Worm (Caenorhabditis elegans): Measurements from ENCODE around the gene Y55F3BL.4.

Y55F3BL.4 gene

ce11 chrIV:824854-825253, 20.0 kb downstream of the Y55F3BL.4 start, which contains the start of gene zipt-15:
zipt-15 (minus strand) TSS chrIV:824954.
- TF ChIP-seq isw-1 (GFP tag; IDR thresholded peaks at IDR 0.05) (no peak), hlh-17 (GFP tag; optimal IDR thresholded peaks at IDR 0.05; ENCODE audit: borderline replicate concordance) (no peak), ama-1 (optimal IDR thresholded peaks at IDR 0.05) (no peak), nhr-90 (tag; optimal IDR thresholded peaks at IDR 0.05; ENCODE audit: poor library complexity) (no peak), C16A3.4 (tag; optimal IDR thresholded peaks at IDR 0.05) (no peak), ceh-88 (GFP tag; IDR thresholded peaks at IDR 0.05) (no peak)

DNA sequence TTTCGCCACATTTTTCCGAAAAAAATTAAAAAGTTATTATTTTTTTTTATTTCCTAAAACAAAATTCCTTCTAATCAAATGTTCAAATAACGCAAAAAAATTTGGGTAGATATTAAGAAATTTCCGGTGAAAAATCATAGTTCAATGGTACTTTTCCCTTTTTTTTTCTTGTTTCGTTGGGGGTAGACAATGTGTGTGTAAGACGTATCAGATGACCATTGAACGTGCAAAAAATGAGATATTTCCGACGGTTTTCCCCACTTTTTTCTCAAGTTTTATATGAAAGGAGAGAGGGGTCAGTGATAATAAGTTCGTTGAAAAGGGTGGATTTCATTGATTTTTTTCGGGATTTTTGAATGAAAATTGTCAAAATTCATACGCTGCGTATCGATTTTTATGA, 21.2 kb downstream of the Y55F3BL.4 start:
- TF ChIP-seq ceh-8 (GFP tag; optimal IDR thresholded peaks at IDR 0.05) (no peak), elt-3 (tag; optimal IDR thresholded peaks at IDR 0.05) (peak in 1 of 6 experiments; percentile 44), fos-1 (tag; optimal IDR thresholded peaks at IDR 0.05) (no peak), blmp-1 (tag; optimal IDR thresholded peaks at IDR 0.05) (peak; percentile 88)

DNA sequence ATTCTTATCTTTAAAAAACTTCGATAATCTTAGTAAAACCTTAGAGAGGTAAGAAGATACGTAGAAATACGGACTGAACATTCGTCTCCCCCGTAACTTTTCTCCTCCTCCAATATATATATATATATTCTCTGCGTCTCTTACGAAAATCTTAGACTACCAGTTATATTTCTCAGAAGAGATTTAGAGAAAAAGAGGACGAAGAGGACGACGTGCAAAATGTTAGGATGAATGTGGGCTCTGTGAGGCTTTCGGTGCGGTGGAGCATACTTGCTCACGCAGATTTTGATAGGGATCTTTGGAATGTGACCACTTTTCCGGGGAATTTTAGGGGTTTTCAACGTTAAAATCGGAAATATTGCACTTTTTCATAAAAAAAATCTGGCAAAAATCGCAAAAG, 23.5 kb downstream of the Y55F3BL.4 start:
- TF ChIP-seq fos-1 (tag; optimal IDR thresholded peaks at IDR 0.05): peak; percentile 78
- peak; percentile 5 for TF ChIP-seq lin-39 (tag; optimal IDR thresholded peaks at IDR 0.05)
- peak; percentile 43 for TF ChIP-seq irx-1 (tag; optimal IDR thresholded peaks at IDR 0.05)
- TF ChIP-seq pqm-1 (tag; optimal IDR thresholded peaks at IDR 0.05): no peak
- peak; percentile 69 for TF ChIP-seq dsc-1 (tag; optimal IDR thresholded peaks at IDR 0.05)
- TF ChIP-seq lir-3 (tag; optimal IDR thresholded peaks at IDR 0.05; ENCODE audit: poor library complexity): no peak
- peak; percentile 84 for TF ChIP-seq snu-23 (GFP tag; optimal IDR thresholded peaks at IDR 0.05)
- TF ChIP-seq lin-35 (GFP tag; optimal IDR thresholded peaks at IDR 0.05): peak; percentile 34 to 70
- TF ChIP-seq tbx-2 (tag; optimal IDR thresholded peaks at IDR 0.05): peak; percentile 73
- no peak for TF ChIP-seq zip-4 (GFP tag; optimal IDR thresholded peaks at IDR 0.05)
- peak; percentile 25 for TF ChIP-seq F16B12.6 (tag; optimal IDR thresholded peaks at IDR 0.05)
- no peak for TF ChIP-seq Y116A8C.19 (tag; optimal IDR thresholded peaks at IDR 0.05; ENCODE audit: borderline replicate concordance)
- no peak for TF ChIP-seq lin-14 (GFP tag; optimal IDR thresholded peaks at IDR 0.05)
- TF ChIP-seq nhr-237 (tag; optimal IDR thresholded peaks at IDR 0.05): no peak
- TF ChIP-seq nhr-71 (tag; optimal IDR thresholded peaks at IDR 0.05): peak; percentile 85
- TF ChIP-seq ces-1 (GFP tag; optimal IDR thresholded peaks at IDR 0.05): no peak
- peak; percentile 48 for TF ChIP-seq lin-13 (GFP tag; optimal IDR thresholded peaks at IDR 0.05)
- peak; percentile 60 for TF ChIP-seq isw-1 (GFP tag; IDR thresholded peaks at IDR 0.05)
- peak; percentile 32 for TF ChIP-seq pag-3 (tag; optimal IDR thresholded peaks at IDR 0.05; ENCODE audit: borderline replicate concordance, insufficient read depth)
- no peak for TF ChIP-seq hpl-2 (GFP tag; optimal IDR thresholded peaks at IDR 0.05)
- peak; percentile 88 for TF ChIP-seq lin-15B (tag; optimal IDR thresholded peaks at IDR 0.05)
- TF ChIP-seq elt-2 (tag; optimal IDR thresholded peaks at IDR 0.05): no peak
- TF ChIP-seq zag-1 (tag; optimal IDR thresholded peaks at IDR 0.05): peak; percentile 29
- TF ChIP-seq efl-1 (optimal IDR thresholded peaks at IDR 0.05): peak; percentile 79 to 81
- TF ChIP-seq efl-1 (GFP tag; optimal IDR thresholded peaks at IDR 0.05 in 1 of 2): peak; percentile 74 to 95
- no peak for TF ChIP-seq fkh-4 (tag; optimal IDR thresholded peaks at IDR 0.05; ENCODE audit: borderline replicate concordance)
- no peak for TF ChIP-seq C34B4.2 (tag; optimal IDR thresholded peaks at IDR 0.05)
- TF ChIP-seq skn-1 (tag; optimal IDR thresholded peaks at IDR 0.05): peak; percentile 48
- TF ChIP-seq sox-4 (tag; optimal IDR thresholded peaks at IDR 0.05): peak; percentile 45
- peak; percentile 50 for TF ChIP-seq fkh-10 (GFP tag; optimal IDR thresholded peaks at IDR 0.05)
- TF ChIP-seq nhr-20 (tag; optimal IDR thresholded peaks at IDR 0.05): peak; percentile 56
- TF ChIP-seq ama-1 (optimal IDR thresholded peaks at IDR 0.05): peak; percentile 27
- TF ChIP-seq fkh-8 (tag; optimal IDR thresholded peaks at IDR 0.05): peak; percentile 84
- no peak for TF ChIP-seq nhr-11 (tag; optimal IDR thresholded peaks at IDR 0.05)
- TF ChIP-seq grh-1 (GFP tag; IDR thresholded peaks at IDR 0.05): no peak
- peak; percentile 38 to 73 (median 47) for TF ChIP-seq dpl-1 (GFP tag; optimal IDR thresholded peaks at IDR 0.05)
- TF ChIP-seq elt-3 (tag; optimal IDR thresholded peaks at IDR 0.05): no peak
- peak; percentile 81 for TF ChIP-seq snpc-4 (tag; optimal IDR thresholded peaks at IDR 0.05)
- TF ChIP-seq ztf-4 (tag; optimal IDR thresholded peaks at IDR 0.05): peak; percentile 51
- peak; percentile 90 for TF ChIP-seq aha-1 (tag; optimal IDR thresholded peaks at IDR 0.05)
- TF ChIP-seq mef-2 (tag; optimal IDR thresholded peaks at IDR 0.05): no peak
- TF ChIP-seq unc-86 (tag; optimal IDR thresholded peaks at IDR 0.05): peak; percentile 70
- no peak for TF ChIP-seq mab-9 (GFP tag; IDR thresholded peaks at IDR 0.05)
